Worm (Caenorhabditis elegans) whole organism, late embryonic: Measurements from ENCODE around the gene nhr-135.

Experiments
- C08G9.2 ChIP-seq: sonication (generic microtip); optimal IDR thresholded peaks from 2 replicates; lab custom pipeline; 2016; ENCODE audit warnings: mild to moderate bottlenecking, missing genetic modification characterization, moderate library complexity, missing compliant biosample characterization
- C38D4.7 ChIP-seq: fragments of 200-800 bp; sonication (Bioruptor generic); optimal IDR thresholded peaks from 2 replicates; lab custom pipeline; 2018; ENCODE audit warnings: mild to moderate bottlenecking, missing genetic modification characterization, moderate library complexity, missing compliant biosample characterization
- F13H6.1 ChIP-seq: sonication (generic microtip); optimal IDR thresholded peaks from 2 replicates; lab custom pipeline; 2016; ENCODE audit warnings: missing genetic modification characterization, missing compliant biosample characterization
- K09A11.1 ChIP-seq: sonication (generic microtip); optimal IDR thresholded peaks from 2 replicates; lab custom pipeline; 2017; ENCODE audit warnings: antibody characterized with exemption, mild to moderate bottlenecking, missing genetic modification characterization, missing compliant biosample characterization; ENCODE audit not compliant: insufficient read depth
- T23F11.4 ChIP-seq: fragments of 200-800 bp; sonication (Bioruptor generic); optimal IDR thresholded peaks from 2 replicates; lab custom pipeline; 2018; ENCODE audit warnings: mild to moderate bottlenecking, missing genetic modification characterization, missing compliant biosample characterization
- Y22D7AL.16 ChIP-seq: sonication (generic microtip); optimal IDR thresholded peaks from 2 replicates; lab custom pipeline; 2016; ENCODE audit warnings: missing genetic modification characterization, missing compliant biosample characterization
- ahr-1 ChIP-seq: sonication (generic microtip); optimal IDR thresholded peaks from 2 replicates; lab custom pipeline; 2016; ENCODE audit warnings: missing genetic modification characterization, missing compliant biosample characterization
- ama-1 ChIP-seq: fragments of 150-350 bp; optimal IDR thresholded peaks from 2 replicates; lab custom pipeline; 2014
- ceh-14 ChIP-seq: sonication (generic microtip); optimal IDR thresholded peaks from 2 replicates; lab custom pipeline; 2016; ENCODE audit warnings: missing genotype, missing genetic modification characterization, missing compliant biosample characterization
- ceh-2 ChIP-seq: sonication (generic microtip); optimal IDR thresholded peaks from 2 replicates; lab custom pipeline; 2016; ENCODE audit warnings: missing genotype, missing genetic modification characterization, missing compliant biosample characterization
- ceh-24 ChIP-seq: sonication (generic microtip); optimal IDR thresholded peaks from 2 replicates; lab custom pipeline; 2016; ENCODE audit warnings: mild to moderate bottlenecking, missing genetic modification characterization, missing compliant biosample characterization
- ceh-31 ChIP-seq: sonication (generic microtip); optimal IDR thresholded peaks from 2 replicates; lab custom pipeline; 2016; ENCODE audit warnings: missing genetic modification characterization, missing compliant biosample characterization
- ceh-34 ChIP-seq: sonication (generic microtip); optimal IDR thresholded peaks from 2 replicates; lab custom pipeline; 2016; ENCODE audit warnings: mild to moderate bottlenecking, missing genetic modification characterization, missing compliant biosample characterization
- ceh-9 ChIP-seq: sonication (generic microtip); optimal IDR thresholded peaks from 2 replicates; lab custom pipeline; 2016; ENCODE audit warnings: mild to moderate bottlenecking, missing genetic modification characterization, inconsistent platforms, missing compliant biosample characterization
- che-1 ChIP-seq: sonication (generic microtip); optimal IDR thresholded peaks from 2 replicates; lab custom pipeline; 2016; ENCODE audit warnings: mild to moderate bottlenecking, missing genetic modification characterization, missing compliant biosample characterization
- elt-2 ChIP-seq: sonication (generic microtip); optimal IDR thresholded peaks from 2 replicates; lab custom pipeline; 2016; ENCODE audit warnings: missing genetic modification reagents, missing genetic modification characterization, missing compliant biosample characterization
- ets-4 ChIP-seq: sonication (generic microtip); optimal IDR thresholded peaks from 2 replicates; lab custom pipeline; 2016; ENCODE audit warnings: missing genetic modification characterization, missing compliant biosample characterization
- eyg-1 ChIP-seq: sonication (generic microtip); optimal IDR thresholded peaks from 2 replicates; lab custom pipeline; 2016; ENCODE audit warnings: missing genotype, missing genetic modification characterization, missing compliant biosample characterization
- fax-1 ChIP-seq: sonication (generic microtip); optimal IDR thresholded peaks from 2 replicates; lab custom pipeline; 2016; ENCODE audit warnings: missing genotype, missing genetic modification characterization, missing compliant biosample characterization
- hlh-30 ChIP-seq: sonication (generic microtip); optimal IDR thresholded peaks from 2 replicates; lab custom pipeline; 2017; ENCODE audit warnings: antibody characterized with exemption, missing genetic modification characterization, missing compliant biosample characterization; ENCODE audit not compliant: insufficient read depth
- hlh-8 ChIP-seq: sonication (generic microtip); optimal IDR thresholded peaks from 2 replicates; lab custom pipeline; 2016; ENCODE audit warnings: missing genotype, missing genetic modification characterization, missing compliant biosample characterization
- lim-6 ChIP-seq: sonication (generic microtip); optimal IDR thresholded peaks from 2 replicates; lab custom pipeline; 2016; ENCODE audit warnings: missing genetic modification characterization, missing compliant biosample characterization
- mec-3 ChIP-seq: sonication (generic microtip); optimal IDR thresholded peaks from 2 replicates; lab custom pipeline; 2016; ENCODE audit warnings: borderline replicate concordance, missing genetic modification characterization, missing compliant biosample characterization
- nhr-11 ChIP-seq: fragments of 150-350 bp; optimal IDR thresholded peaks from 2 replicates; lab custom pipeline; 2014; ENCODE audit warnings: missing biosample characterization, missing genetic modification characterization
- npax-4 ChIP-seq: sonication (generic microtip); optimal IDR thresholded peaks from 2 replicates; lab custom pipeline; 2016; ENCODE audit warnings: missing genetic modification characterization, missing compliant biosample characterization
- pag-3 ChIP-seq: sonication (generic microtip); optimal IDR thresholded peaks from 2 replicates; lab custom pipeline; 2016; ENCODE audit warnings: missing compliant biosample characterization, missing genetic modification characterization, borderline replicate concordance
- pha-2 ChIP-seq: sonication (generic microtip); optimal IDR thresholded peaks from 2 replicates; lab custom pipeline; 2017; ENCODE audit warnings: mild to moderate bottlenecking, missing genetic modification characterization, missing compliant biosample characterization
- pqm-1 ChIP-seq: sonication (generic microtip); optimal IDR thresholded peaks from 2 replicates; lab custom pipeline; 2016; ENCODE audit warnings: missing genetic modification characterization, missing compliant biosample characterization
- pros-1 ChIP-seq: fragments of 150-350 bp; optimal IDR thresholded peaks from 2 replicates; lab custom pipeline; 2014; ENCODE audit warnings: missing biosample characterization, missing genetic modification reagents, missing genetic modification characterization
- ref-2 ChIP-seq: sonication (generic microtip); optimal IDR thresholded peaks from 2 replicates; lab custom pipeline; 2016; ENCODE audit warnings: missing genetic modification characterization, missing compliant biosample characterization
- rnt-1 ChIP-seq: sonication (generic microtip); optimal IDR thresholded peaks from 2 replicates; lab custom pipeline; 2016; ENCODE audit warnings: missing genetic modification characterization, missing compliant biosample characterization
- sdc-2 ChIP-seq: sonication (generic microtip); optimal IDR thresholded peaks from 2 replicates; lab custom pipeline; 2016; ENCODE audit warnings: missing genotype, missing genetic modification characterization, missing compliant biosample characterization
- sox-4 ChIP-seq: sonication (generic microtip); optimal IDR thresholded peaks from 2 replicates; lab custom pipeline; 2017; ENCODE audit warnings: mild to moderate bottlenecking, missing genetic modification characterization, inconsistent platforms, missing compliant biosample characterization
- tbx-2 ChIP-seq: sonication (generic microtip); optimal IDR thresholded peaks from 2 replicates; lab custom pipeline; 2016; ENCODE audit warnings: missing genetic modification characterization, missing compliant biosample characterization
- tbx-7 ChIP-seq: sonication (generic microtip); optimal IDR thresholded peaks from 2 replicates; lab custom pipeline; 2016; ENCODE audit warnings: missing genotype, missing genetic modification characterization, missing compliant biosample characterization
- ttx-3 ChIP-seq: sonication (generic microtip); optimal IDR thresholded peaks from 2 replicates; lab custom pipeline; 2016; ENCODE audit warnings: missing genetic modification reagents, missing genetic modification characterization, missing compliant biosample characterization
- unc-3 ChIP-seq, 2 experiments: fragments of 200-800 bp in 1 of 2; sonication (Bioruptor generic) in 1 of 2; sonication (generic microtip) in 1 of 2; conservative IDR thresholded peaks in 1 of 2; optimal IDR thresholded peaks in 1 of 2; 2 replicates each; pipeline versions ENCODE4 v1.3.6 to Lab custom; 2016 to 2022; ENCODE audit warnings: missing compliant biosample characterization in 2 of 2, missing genetic modification characterization in 2 of 2, missing genetic modification reagents in 1 of 2
- unc-42 ChIP-seq: sonication (generic microtip); optimal IDR thresholded peaks from 2 replicates; lab custom pipeline; 2016; ENCODE audit warnings: missing genotype, missing genetic modification characterization, missing compliant biosample characterization
- unc-55 ChIP-seq: sonication (generic microtip); optimal IDR thresholded peaks from 2 replicates; lab custom pipeline; 2017; ENCODE audit warnings: missing biosample characterization, missing genetic modification reagents, missing genetic modification characterization
- unc-86 ChIP-seq: sonication (generic microtip); optimal IDR thresholded peaks from 2 replicates; lab custom pipeline; 2016; ENCODE audit warnings: missing genetic modification characterization, missing compliant biosample characterization
- zip-5 ChIP-seq: sonication (generic microtip); optimal IDR thresholded peaks from 2 replicates; lab custom pipeline; 2016; ENCODE audit warnings: missing genetic modification characterization, missing compliant biosample characterization
- ztf-16 ChIP-seq: sonication (generic microtip); optimal IDR thresholded peaks from 2 replicates; lab custom pipeline; 2017; ENCODE audit warnings: missing genetic modification characterization, missing compliant biosample characterization

Gene nhr-135

ce11 chrV:7084612-7085139, 8.9 kb downstream of the nhr-135 start, which contains the start of gene mys-1:
mys-1 (minus strand) TSS chrV:7084662.
- TF ChIP-seq tbx-7 (tag; lab: Kevin White, UChicago): peak; percentile 81
- peak; percentile 92 for TF ChIP-seq C08G9.2
- peak; percentile 63 for TF ChIP-seq fax-1 (tag; lab: Kevin White, UChicago)
- no peak for TF ChIP-seq ttx-3 (tag; lab: Kevin White, UChicago)
- TF ChIP-seq C38D4.7: no peak
- TF ChIP-seq pha-2 (tag; lab: Kevin White, UChicago): peak; percentile 36
- TF ChIP-seq ref-2 (tag; lab: Kevin White, UChicago): peak; percentile 73
- TF ChIP-seq hlh-30 (tag; lab: Kevin White, UChicago): no peak
- peak; percentile 89 for TF ChIP-seq ceh-31
- TF ChIP-seq ztf-16 (tag; lab: Kevin White, UChicago): peak; percentile 27
- peak; percentile 72 for TF ChIP-seq ceh-14 (tag; lab: Kevin White, UChicago)
- TF ChIP-seq che-1: no peak
- peak; percentile 1 for TF ChIP-seq unc-86 (tag; lab: Kevin White, UChicago)
- TF ChIP-seq rnt-1 (tag; lab: Kevin White, UChicago): peak; percentile 42
- peak; percentile 30 for TF ChIP-seq unc-42 (tag; lab: Kevin White, UChicago)
- no peak for TF ChIP-seq ahr-1 (tag; lab: Kevin White, UChicago)
- TF ChIP-seq ets-4 (tag; lab: Kevin White, UChicago): peak; percentile 89
- peak; percentile 17 for TF ChIP-seq F13H6.1 (tag; lab: Kevin White, UChicago)
- TF ChIP-seq hlh-8 (tag; lab: Kevin White, UChicago): peak; percentile 78
- peak; percentile 86 for TF ChIP-seq tbx-2 (tag; lab: Kevin White, UChicago)
- TF ChIP-seq elt-2 (tag; lab: Kevin White, UChicago): peak; percentile 38
- TF ChIP-seq unc-55 (GFP tag; lab: Kevin White, UChicago): no peak
- TF ChIP-seq nhr-11: no peak
- peak; percentile 88 for TF ChIP-seq ceh-2
- TF ChIP-seq pros-1 (tag; lab: Kevin White, UChicago): no peak
- no peak for TF ChIP-seq ceh-24 (tag; lab: Kevin White, UChicago)
- TF ChIP-seq npax-4: no peak
- TF ChIP-seq mec-3 (tag; lab: Kevin White, UChicago): peak; percentile 72
- TF ChIP-seq pag-3: no peak
- TF ChIP-seq lim-6 (tag; lab: Kevin White, UChicago): peak; percentile 43
- peak; percentile 77 for TF ChIP-seq zip-5 (tag; lab: Kevin White, UChicago)
- no peak for TF ChIP-seq K09A11.1 (tag; lab: Kevin White, UChicago)
- peak; percentile 58 for TF ChIP-seq ceh-34 (tag; lab: Kevin White, UChicago)
- peak; percentile 21 for TF ChIP-seq eyg-1 (tag; lab: Kevin White, UChicago)
- peak; percentile 63 for TF ChIP-seq pqm-1
- 0 out of 2 replicates have a peak, but pooled peaks have one; percentile 32 for TF ChIP-seq unc-3 (GFP tag; conservative IDR thresholded peaks at IDR 0.05; lab: Robert Waterston, UW)
- no peak for TF ChIP-seq unc-3 (tag; optimal IDR thresholded peaks at IDR 0.05; lab: Kevin White, UChicago)

DNA sequence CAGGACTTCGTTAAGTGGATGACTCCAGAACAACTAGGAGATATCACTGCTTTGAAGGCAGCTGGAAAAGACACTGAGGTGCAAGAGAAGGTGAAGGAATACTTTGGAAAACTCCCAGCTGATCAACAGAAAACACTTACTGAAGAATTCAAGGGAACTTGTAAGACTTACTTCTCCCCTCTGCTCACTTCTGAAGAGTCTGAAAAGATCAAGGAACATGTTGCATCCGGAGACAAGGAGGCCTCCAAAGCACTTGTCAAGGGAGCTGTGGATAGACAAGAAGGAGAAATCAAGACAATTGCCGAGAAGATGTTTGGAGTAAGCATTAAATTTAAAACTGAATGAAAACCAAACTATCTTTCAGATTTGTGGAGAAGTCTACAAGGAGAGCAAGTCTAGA, 14.2 kb downstream of the nhr-135 start:
- TF ChIP-seq tbx-7 (tag; lab: Kevin White, UChicago): no peak
- TF ChIP-seq ama-1 (lab: Kevin White, UChicago): no peak
- no peak for TF ChIP-seq T23F11.4 (GFP tag; lab: Kevin White, UChicago)
- TF ChIP-seq ceh-9: no peak
- no peak for TF ChIP-seq sdc-2
- TF ChIP-seq unc-55 (GFP tag; lab: Kevin White, UChicago): no peak
- TF ChIP-seq hlh-8 (tag; lab: Kevin White, UChicago): no peak
- TF ChIP-seq F13H6.1 (tag; lab: Kevin White, UChicago): no peak
- no peak for TF ChIP-seq npax-4
- TF ChIP-seq sox-4 (tag; lab: Kevin White, UChicago): no peak
- TF ChIP-seq Y22D7AL.16 (tag; lab: Kevin White, UChicago): no peak
- TF ChIP-seq pqm-1: no peak
- no peak for TF ChIP-seq fax-1 (tag; lab: Kevin White, UChicago)
